Fruit fly (Drosophila melanogaster) whole organism, embryonic: ENCODE measurements around the gene Rh5.

ENCODE experiments used
- BtbVII ChIP-seq: fragments of 200-800 bp; sonication (Bioruptor generic); optimal IDR thresholded peaks from 3 replicates; lab custom pipeline; 2017; ENCODE audit warnings: missing biosample characterization, mild to moderate bottlenecking, missing genetic modification characterization
- CG1024 ChIP-seq: fragments of 200-800 bp; sonication (Bioruptor generic); IDR thresholded peaks from 2 replicates; pipeline ENCODE4 v1.3.6; 2022; ENCODE audit warnings: missing biosample characterization, missing genetic modification characterization
- CG10654 ChIP-seq: fragments of 200-800 bp; sonication (Bioruptor generic); optimal IDR thresholded peaks from 2 replicates; lab custom pipeline; 2016; ENCODE audit warnings: missing biosample characterization, missing genetic modification characterization
- CG11085 ChIP-seq: fragments of 200-800 bp; sonication (Bioruptor generic); IDR thresholded peaks from 2 replicates; pipeline ENCODE4 v1.3.6; 2022; ENCODE audit warnings: missing biosample characterization, missing genetic modification characterization
- CG12071 ChIP-seq: fragments of 200-800 bp; sonication (Bioruptor generic); optimal IDR thresholded peaks from 3 replicates; lab custom pipeline; 2018; ENCODE audit warnings: missing biosample characterization, mild to moderate bottlenecking, missing genetic modification characterization
- CG12155 ChIP-seq: fragments of 200-800 bp; sonication (Bioruptor generic); optimal IDR thresholded peaks from 3 replicates; lab custom pipeline; 2016; ENCODE audit warnings: missing biosample characterization, missing genetic modification characterization
- CG13296 ChIP-seq: fragments of 200-800 bp; sonication (Bioruptor generic); optimal IDR thresholded peaks from 3 replicates; lab custom pipeline; 2018; ENCODE audit warnings: missing biosample characterization, mild to moderate bottlenecking, missing genetic modification characterization
- CG13775 ChIP-seq: fragments of 200-800 bp; sonication (Bioruptor generic); optimal IDR thresholded peaks from 3 replicates; lab custom pipeline; 2017; ENCODE audit warnings: missing biosample characterization, mild to moderate bottlenecking, missing genetic modification characterization
- CG16779 ChIP-seq: fragments of 200-800 bp; sonication (Bioruptor generic); IDR thresholded peaks from 2 replicates; pipeline ENCODE4 v1.3.6; 2022; ENCODE audit warnings: missing biosample characterization, missing genetic modification characterization
- CG16863 ChIP-seq: fragments of 200-800 bp; sonication (Bioruptor generic); optimal IDR thresholded peaks from 3 replicates; lab custom pipeline; 2016; ENCODE audit warnings: missing biosample characterization, missing genetic modification characterization
- CG17802 ChIP-seq: fragments of 200-800 bp; sonication (Bioruptor generic); optimal IDR thresholded peaks from 2 replicates; lab custom pipeline; 2018; ENCODE audit warnings: missing biosample characterization, mild to moderate bottlenecking, missing genetic modification characterization, moderate library complexity
- CG17829 ChIP-seq: fragments of 200-800 bp; optimal IDR thresholded peaks from 2 replicates; lab custom pipeline; 2019; ENCODE audit warnings: missing biosample characterization, mild to moderate bottlenecking, missing genetic modification characterization, moderate library complexity
- CG30431 ChIP-seq: fragments of 200-800 bp; sonication (Bioruptor generic); optimal IDR thresholded peaks from 2 replicates; lab custom pipeline; 2017; ENCODE audit warnings: missing biosample characterization, missing genetic modification characterization
- CG4617 ChIP-seq: fragments of 200-800 bp; sonication (Bioruptor generic); optimal IDR thresholded peaks from 3 replicates; lab custom pipeline; 2016; ENCODE audit warnings: missing biosample characterization, missing genetic modification characterization, borderline replicate concordance
- CG4854 ChIP-seq: fragments of 200-800 bp; sonication (Bioruptor generic); optimal IDR thresholded peaks from 2 replicates; lab custom pipeline; 2016; ENCODE audit warnings: missing biosample characterization, missing genetic modification characterization, inconsistent platforms
- CG7271 ChIP-seq: fragments of 200-800 bp; sonication (Bioruptor generic); optimal IDR thresholded peaks from 2 replicates; lab custom pipeline; 2018; ENCODE audit warnings: missing biosample characterization, mild to moderate bottlenecking, missing genetic modification characterization, moderate library complexity
- CG7987 ChIP-seq: fragments of 200-800 bp; sonication (Bioruptor generic); optimal IDR thresholded peaks from 2 replicates; lab custom pipeline; 2018; ENCODE audit warnings: missing biosample characterization, mild to moderate bottlenecking, missing genetic modification characterization, moderate library complexity
- CG8478 ChIP-seq: fragments of >200 bp; optimal IDR thresholded peaks from 2 replicates; lab custom pipeline; 2018
- CG9437 ChIP-seq: fragments of 200-800 bp; sonication (Bioruptor generic); optimal IDR thresholded peaks from 2 replicates; lab custom pipeline; 2018; ENCODE audit warnings: missing biosample characterization, mild to moderate bottlenecking, missing genetic modification characterization
- Deaf1 ChIP-seq: fragments of 200-800 bp; optimal IDR thresholded peaks from 3 replicates; lab custom pipeline; 2019; ENCODE audit warnings: missing biosample characterization, mild to moderate bottlenecking, missing genetic modification characterization, moderate library complexity
- Dp ChIP-seq: fragments of 200-800 bp; sonication (Bioruptor generic); optimal IDR thresholded peaks from 2 replicates; lab custom pipeline; 2018; ENCODE audit warnings: missing biosample characterization, mild to moderate bottlenecking, missing genetic modification characterization, moderate library complexity
- Gsc ChIP-seq: fragments of 200-800 bp; sonication (Bioruptor generic); IDR thresholded peaks from 2 replicates; pipeline ENCODE4 v1.3.6; 2022; ENCODE audit warnings: missing biosample characterization, missing genetic modification characterization
- HLH3B ChIP-seq: fragments of 200-800 bp; sonication (Bioruptor generic); IDR thresholded peaks from 2 replicates; pipeline ENCODE4 v1.3.6; 2022; ENCODE audit warnings: missing biosample characterization, missing genetic modification characterization
- Hmx ChIP-seq: fragments of 200-800 bp; sonication (Bioruptor generic); optimal IDR thresholded peaks from 2 replicates; lab custom pipeline; 2016; ENCODE audit warnings: missing biosample characterization, missing genetic modification characterization
- Hr51 ChIP-seq, 2 experiments: fragments of 200-800 bp; sonication (Bioruptor generic); optimal IDR thresholded peaks; 2 replicates in 1 of 2; 3 replicates in 1 of 2; lab custom pipeline; 2016 to 2018; ENCODE audit warnings: missing biosample characterization in 2 of 2, missing genetic modification characterization in 2 of 2, mild to moderate bottlenecking in 1 of 2, moderate library complexity in 1 of 2
- MTF-1 ChIP-seq: fragments of 200-800 bp; sonication (Bioruptor generic); optimal IDR thresholded peaks from 2 replicates; lab custom pipeline; 2018; ENCODE audit warnings: missing biosample characterization, mild to moderate bottlenecking, missing genetic modification characterization, borderline replicate concordance
- Rfx ChIP-seq: fragments of 200-800 bp; sonication (Bioruptor generic); IDR thresholded peaks from 2 replicates; pipeline ENCODE4 v1.3.6; 2022; ENCODE audit warnings: missing biosample characterization, missing genetic modification characterization
- Ssrp ChIP-seq: fragments of 200-800 bp; sonication (Bioruptor generic); optimal IDR thresholded peaks from 2 replicates; lab custom pipeline; 2018; ENCODE audit warnings: missing biosample characterization, mild to moderate bottlenecking, missing genetic modification characterization, moderate library complexity
- Stat92E ChIP-seq, 3 experiments: fragments of >200 bp in 2 of 3; fragments of 200-800 bp in 1 of 3; sonication (Bioruptor generic) in 1 of 3; optimal IDR thresholded peaks; 2 replicates each; lab custom pipeline; 2017 to 2019; ENCODE audit warnings: missing biosample characterization in 3 of 3, missing genetic modification characterization in 3 of 3, mild to moderate bottlenecking in 1 of 3, moderate library complexity in 1 of 3
- Taf1 ChIP-seq: fragments of 200-800 bp; sonication (Bioruptor generic); IDR thresholded peaks from 2 replicates; pipeline ENCODE4 v1.3.6; 2022; ENCODE audit warnings: missing biosample characterization, missing genetic modification characterization
- YL-1 ChIP-seq: fragments of 200-800 bp; sonication (Bioruptor generic); optimal IDR thresholded peaks from 3 replicates; lab custom pipeline; 2017; ENCODE audit warnings: missing biosample characterization, mild to moderate bottlenecking, missing genetic modification characterization
- bsh ChIP-seq, 2 experiments: fragments of 200-800 bp; sonication (Bioruptor generic); optimal IDR thresholded peaks; 2 replicates each; lab custom pipeline; 2017 to 2018; ENCODE audit warnings: mild to moderate bottlenecking in 2 of 2, missing biosample characterization in 2 of 2, missing genetic modification characterization in 2 of 2, moderate library complexity in 1 of 2
- cad ChIP-seq: fragments of >200 bp; optimal IDR thresholded peaks from 2 replicates; lab custom pipeline; 2017; ENCODE audit warnings: missing biosample characterization, missing genetic modification characterization
- disco-r ChIP-seq: fragments of 200-800 bp; sonication (Bioruptor generic); optimal IDR thresholded peaks from 2 replicates; lab custom pipeline; 2016; ENCODE audit warnings: missing biosample characterization, missing genetic modification characterization
- eve ChIP-seq, 2 experiments: fragments of >200 bp; optimal IDR thresholded peaks; 2 replicates each; lab custom pipeline; 2017; ENCODE audit warnings: missing biosample characterization in 2 of 2, missing genetic modification characterization in 2 of 2
- ewg ChIP-seq: fragments of 200-800 bp; sonication (Bioruptor generic); optimal IDR thresholded peaks from 3 replicates; lab custom pipeline; 2017; ENCODE audit warnings: mild to moderate bottlenecking, missing biosample characterization, missing genetic modification reagents, missing genetic modification characterization
- nau ChIP-seq: fragments of 200-800 bp; sonication (Bioruptor generic); optimal IDR thresholded peaks from 3 replicates; lab custom pipeline; 2017; ENCODE audit warnings: missing biosample characterization, mild to moderate bottlenecking, missing genetic modification characterization, missing genetic modification reagents
- nerfin-1 ChIP-seq: fragments of 200-800 bp; sonication (Bioruptor generic); optimal IDR thresholded peaks from 3 replicates; lab custom pipeline; 2019; ENCODE audit warnings: missing biosample characterization, mild to moderate bottlenecking, missing genetic modification characterization, moderate library complexity
- onecut ChIP-seq: fragments of 200-800 bp; sonication (Bioruptor generic); IDR thresholded peaks from 2 replicates; pipeline ENCODE4 v1.3.6; 2022; ENCODE audit warnings: missing biosample characterization, missing genetic modification characterization
- otp ChIP-seq: fragments of 200-800 bp; sonication (Bioruptor generic); IDR thresholded peaks from 3 replicates; pipeline ENCODE4, ENCODE4 v1.3.6; 2022; ENCODE audit warnings: missing biosample characterization, missing genetic modification characterization
- pb ChIP-seq: fragments of 200-800 bp; sonication (Bioruptor generic); optimal IDR thresholded peaks from 3 replicates; lab custom pipeline; 2016; ENCODE audit warnings: missing biosample characterization, missing genetic modification characterization
- pfk ChIP-seq: fragments of 200-800 bp; sonication (Bioruptor generic); optimal IDR thresholded peaks from 2 replicates; lab custom pipeline; 2018; ENCODE audit warnings: missing biosample characterization, mild to moderate bottlenecking, missing genetic modification characterization, moderate library complexity
- pnt ChIP-seq: fragments of 200-800 bp; sonication (Bioruptor generic); optimal IDR thresholded peaks from 3 replicates; lab custom pipeline; 2016; ENCODE audit warnings: missing biosample characterization, missing genetic modification characterization
- ranshi ChIP-seq: fragments of 200-800 bp; sonication (Bioruptor generic); IDR thresholded peaks from 2 replicates; pipeline ENCODE4 v1.3.6; 2022; ENCODE audit warnings: missing biosample characterization, missing genetic modification characterization
- seq ChIP-seq: fragments of 200-800 bp; sonication (Bioruptor generic); IDR thresholded peaks from 2 replicates; pipeline ENCODE4 v1.3.6; 2022; ENCODE audit warnings: missing biosample characterization, missing genetic modification characterization
- sob ChIP-seq: fragments of 200-800 bp; sonication (Bioruptor generic); IDR thresholded peaks from 2 replicates; pipeline ENCODE4 v1.3.6; 2022; ENCODE audit warnings: missing biosample characterization, missing genetic modification characterization
- stc ChIP-seq: fragments of 200-800 bp; sonication (Bioruptor generic); IDR thresholded peaks from 2 replicates; pipeline ENCODE4 v1.3.6; 2022; ENCODE audit warnings: missing biosample characterization, missing genetic modification characterization
- stwl ChIP-seq: fragments of 200-800 bp; sonication (Bioruptor generic); optimal IDR thresholded peaks from 3 replicates; lab custom pipeline; 2018; ENCODE audit warnings: missing biosample characterization, mild to moderate bottlenecking, missing genetic modification characterization, moderate library complexity
- unpg ChIP-seq: fragments of 200-800 bp; sonication (Bioruptor generic); optimal IDR thresholded peaks from 3 replicates; lab custom pipeline; 2018; ENCODE audit warnings: missing biosample characterization, mild to moderate bottlenecking, missing genetic modification characterization, moderate library complexity

Rh5 gene

DNA sequence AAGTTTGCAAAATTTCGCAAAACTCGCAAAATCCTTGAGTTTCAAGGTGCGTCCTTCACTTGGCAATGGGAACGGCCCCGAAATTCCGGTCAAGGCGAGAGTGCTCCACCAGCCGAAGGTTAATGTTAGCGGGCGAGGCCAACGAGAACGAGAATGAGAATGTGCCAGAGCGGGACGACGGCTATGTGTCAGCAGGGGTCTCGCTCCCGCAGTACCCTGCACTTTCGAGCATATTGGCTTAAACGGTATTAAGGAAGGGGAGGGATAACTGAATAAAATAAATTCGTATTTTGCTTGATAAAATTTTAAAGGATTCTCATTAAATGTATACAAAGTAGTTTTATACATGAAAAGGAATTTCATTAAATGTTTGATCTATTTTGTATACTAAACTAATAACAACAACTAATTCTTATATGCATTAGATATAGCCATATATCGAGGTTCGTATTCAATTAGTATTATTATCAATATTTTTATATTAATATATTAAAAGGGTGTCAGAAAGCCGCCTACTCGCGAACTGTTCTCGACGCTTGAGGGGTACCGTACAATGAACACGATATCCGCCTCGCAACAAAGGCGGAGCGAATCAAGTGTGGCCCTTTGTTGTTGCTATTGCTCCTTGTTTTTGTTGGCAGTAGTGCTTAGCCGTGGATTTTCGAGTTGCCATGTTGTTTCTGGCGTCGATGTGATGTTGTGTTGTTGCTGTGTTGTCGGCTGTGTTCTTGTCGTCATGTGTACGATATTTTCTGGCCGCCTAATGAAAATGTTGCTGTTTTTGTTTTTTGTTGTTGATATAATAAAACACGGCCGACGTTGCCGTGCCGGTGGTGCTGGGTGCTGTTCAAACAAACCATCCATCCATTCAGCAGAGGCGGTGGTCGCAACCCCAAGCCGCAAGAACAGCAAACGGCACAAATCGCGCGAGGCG lies 1.3 kb upstream of the Rh5 start (continued):
- TF ChIP-seq BtbVII (GFP tag; lab: Kevin White, UChicago) = peak; percentile 97
- peak in 1 of 3 experiments; percentile 73 for TF ChIP-seq Stat92E (GFP tag; optimal IDR thresholded peaks at IDR 0.05; lab: Kevin White, UChicago)
- peak; percentile 55 for TF ChIP-seq MTF-1 (GFP tag; lab: Kevin White, UChicago)
- no peak for TF ChIP-seq stwl
- TF ChIP-seq Taf1 (GFP tag; lab: Robert Waterston, UW) = no peak
- peak; percentile 53 for TF ChIP-seq CG4854 (GFP tag; lab: Kevin White, UChicago)
- no peak for TF ChIP-seq Dp (GFP tag; lab: Kevin White, UChicago)
- peak; percentile 58 for TF ChIP-seq pnt (GFP tag; lab: Kevin White, UChicago)
- TF ChIP-seq seq (GFP tag; lab: Robert Waterston, UW) = no peak
- TF ChIP-seq CG13296 (GFP tag; lab: Kevin White, UChicago) = peak; percentile 98
- no peak for TF ChIP-seq cad (GFP tag; lab: Kevin White, UChicago)
- no peak for TF ChIP-seq Hmx (GFP tag; lab: Kevin White, UChicago)
- TF ChIP-seq Deaf1 (tag; lab: Kevin White, UChicago) = peak; percentile 77
- peak; percentile 88 for TF ChIP-seq CG10654
- TF ChIP-seq otp = no peak
- peak; percentile 97 for TF ChIP-seq CG17829 (tag; lab: Kevin White, UChicago)
- TF ChIP-seq CG9437 (GFP tag; lab: Kevin White, UChicago) = peak; percentile 95
- TF ChIP-seq CG12071 (GFP tag; lab: Kevin White, UChicago) = no peak
- TF ChIP-seq CG30431 (GFP tag; lab: Kevin White, UChicago) = peak; percentile 87
- no peak for TF ChIP-seq CG16779
- peak; percentile 83 for TF ChIP-seq ewg (GFP tag; lab: Kevin White, UChicago)
- TF ChIP-seq nau = peak; percentile 50
- TF ChIP-seq CG13775 = peak; percentile 96
- no peak for TF ChIP-seq stc (GFP tag; lab: Robert Waterston, UW)
- TF ChIP-seq CG4617 (GFP tag; lab: Kevin White, UChicago) = peak; percentile 54
- no peak for TF ChIP-seq Rfx (GFP tag; lab: Robert Waterston, UW)
- peak; percentile 92 for TF ChIP-seq nerfin-1 (tag; lab: Kevin White, UChicago)
- TF ChIP-seq Hr51 (GFP tag; optimal IDR thresholded peaks at IDR 0.05; lab: Kevin White, UChicago) = peak; percentile 41 to 96
- TF ChIP-seq Gsc = no peak
- TF ChIP-seq eve (GFP tag; optimal IDR thresholded peaks at IDR 0.05; lab: Kevin White, UChicago) = no peak
- no peak for TF ChIP-seq CG1024 (GFP tag; lab: Robert Waterston, UW)
- no peak for TF ChIP-seq pfk (GFP tag; lab: Kevin White, UChicago)
- peak; percentile 81 for TF ChIP-seq CG7271 (tag; lab: Kevin White, UChicago)
- no peak for TF ChIP-seq HLH3B (GFP tag; lab: Robert Waterston, UW)
- TF ChIP-seq ranshi (GFP tag; lab: Robert Waterston, UW) = no peak
- TF ChIP-seq disco-r (GFP tag; lab: Kevin White, UChicago) = peak; percentile 18
- TF ChIP-seq CG12155 (GFP tag; lab: Kevin White, UChicago) = peak; percentile 90
- TF ChIP-seq Ssrp (tag; lab: Kevin White, UChicago) = peak; percentile 96
- no peak for TF ChIP-seq sob
- peak; percentile 26 for TF ChIP-seq pb (GFP tag; lab: Kevin White, UChicago)
- TF ChIP-seq CG11085 (GFP tag; lab: Robert Waterston, UW) = no peak
- TF ChIP-seq onecut = peak; percentile 71
- peak; percentile 71 for TF ChIP-seq CG16863 (GFP tag; lab: Kevin White, UChicago)
- TF ChIP-seq YL-1 = peak; percentile 91
- peak; percentile 53 for TF ChIP-seq CG17802 (tag; lab: Kevin White, UChicago)
- TF ChIP-seq unpg (GFP tag; lab: Kevin White, UChicago) = peak; percentile 93
- TF ChIP-seq bsh (GFP tag; optimal IDR thresholded peaks at IDR 0.05; lab: Kevin White, UChicago) = peak; percentile 80 to 94
- peak; percentile 56 for TF ChIP-seq CG7987 (GFP tag; lab: Kevin White, UChicago)
- TF ChIP-seq CG8478 (lab: Kevin White, UChicago) = peak; percentile 52
